Worm (Caenorhabditis elegans): ENCODE results near the gene F16F9.1.

F16F9.1 gene

ce11 chrX:8424286-8424685, 21.9 kb upstream of the F16F9.1 start:
- TF ChIP-seq unc-39 (tag; optimal IDR thresholded peaks at IDR 0.05) (no peak), mdt-29 (GFP tag; IDR thresholded peaks at IDR 0.05) (no peak), Y105C5A.15 (GFP tag; IDR thresholded peaks at IDR 0.05) (no peak), ZK546.5 (tag; optimal IDR thresholded peaks at IDR 0.05) (no peak), ama-1 (optimal IDR thresholded peaks at IDR 0.05) (no peak), F26F4.8 (GFP tag; conservative IDR thresholded peaks at IDR 0.05) (no peak), gei-8 (GFP tag; optimal IDR thresholded peaks at IDR 0.05) (no peak), nhr-25 (tag; optimal IDR thresholded peaks at IDR 0.05; ENCODE audit: borderline replicate concordance, insufficient read depth) (peak; percentile 52), nhr-48 (tag; optimal IDR thresholded peaks at IDR 0.05) (no peak), hmg-1.1 (GFP tag; IDR thresholded peaks at IDR 0.05) (no peak), ctbp-1 (GFP tag; IDR thresholded peaks at IDR 0.05) (no peak), nhr-28 (tag; optimal IDR thresholded peaks at IDR 0.05) (peak; percentile 4), D1046.2 (GFP tag; IDR thresholded peaks at IDR 0.05) (no peak), spr-1 (tag; optimal IDR thresholded peaks at IDR 0.05) (no peak), vab-7 (GFP tag; IDR thresholded peaks at IDR 0.05) (no peak), nhr-41 (GFP tag; IDR thresholded peaks at IDR 0.05) (no peak)

DNA sequence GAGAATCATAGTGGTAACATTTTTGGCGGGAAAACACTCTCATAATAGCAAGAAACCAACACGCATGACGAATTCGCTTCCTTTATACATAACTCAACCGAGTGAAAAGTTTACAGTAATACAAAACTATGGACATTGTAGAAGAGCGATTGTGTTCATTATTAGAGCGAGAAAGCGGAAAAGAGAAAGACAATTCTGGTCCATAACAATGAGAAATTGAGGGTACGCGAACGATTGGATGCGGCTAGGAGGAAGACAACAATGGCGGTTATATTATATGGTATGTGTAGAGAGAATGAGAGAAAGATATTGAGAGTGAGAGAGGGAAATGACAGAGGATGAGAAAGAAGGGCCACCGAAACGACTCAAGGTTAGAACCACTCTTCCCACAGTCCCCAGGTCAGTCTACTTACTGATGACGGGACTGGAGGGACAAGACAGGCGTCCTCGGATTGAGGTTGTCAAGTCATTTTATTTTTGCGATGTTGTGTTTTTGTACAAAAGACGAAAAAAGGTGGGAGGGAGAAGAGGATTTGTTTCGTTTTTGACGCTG, 20.0 kb upstream of the F16F9.1 start:
- TF ChIP-seq pqm-1 (tag; optimal IDR thresholded peaks at IDR 0.05) (no peak), aha-1 (tag) (peak; percentile 72)

DNA sequence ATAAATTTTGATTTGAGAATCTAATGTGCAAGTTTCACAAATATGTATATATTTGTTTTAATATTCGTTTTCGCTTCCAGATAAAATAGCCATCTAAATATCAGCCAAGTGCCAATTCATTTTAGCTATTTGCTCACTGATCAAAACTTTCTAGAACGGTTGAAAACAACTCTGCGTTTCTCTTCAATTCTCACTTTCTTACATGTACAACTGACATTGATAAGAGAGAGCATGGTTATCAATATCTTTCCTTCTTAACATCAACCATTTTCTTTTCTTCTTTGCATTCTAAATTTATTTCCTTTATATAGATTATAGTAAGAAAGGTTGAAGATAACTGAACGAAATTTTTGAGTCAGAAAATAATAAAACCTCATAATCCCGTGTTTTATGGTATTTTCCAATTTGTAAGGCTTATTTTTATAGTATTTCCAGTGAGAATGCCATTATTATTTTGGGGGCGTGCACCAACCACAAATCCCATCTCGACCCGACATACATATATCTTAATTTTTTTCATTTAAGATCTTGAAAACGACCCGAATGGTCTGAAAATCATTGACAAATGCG, 17.8 kb upstream of the F16F9.1 start, which contains the start of gene F08F1.3:
F08F1.3 (plus strand) TSS at position 520 of the 570 bp plus-strand sequence.
- TF ChIP-seq dmd-6 (GFP tag; IDR thresholded peaks at IDR 0.05) (peak; percentile 29; the same call in 1 of the 2 replicates), unc-39 (tag; optimal IDR thresholded peaks at IDR 0.05) (no peak), snpc-1.2 (GFP tag; IDR thresholded peaks at IDR 0.05) (no peak), hlh-11 (tag; optimal IDR thresholded peaks at IDR 0.05) (peak; percentile 21), dve-1 (tag; optimal IDR thresholded peaks at IDR 0.05; ENCODE audit: insufficient read depth) (peak; percentile 78), Y105C5A.15 (GFP tag; IDR thresholded peaks at IDR 0.05) (no peak), pqm-1 (tag; optimal IDR thresholded peaks at IDR 0.05) (peak; percentile 80), nhr-28 (tag; optimal IDR thresholded peaks at IDR 0.05) (peak; percentile 52), daf-16 (GFP tag; optimal IDR thresholded peaks at IDR 0.05) (no peak), daf-16 (tag; optimal IDR thresholded peaks at IDR 0.05) (peak; percentile 83), F37D6.2 (tag; optimal IDR thresholded peaks at IDR 0.05) (no peak)

DNA sequence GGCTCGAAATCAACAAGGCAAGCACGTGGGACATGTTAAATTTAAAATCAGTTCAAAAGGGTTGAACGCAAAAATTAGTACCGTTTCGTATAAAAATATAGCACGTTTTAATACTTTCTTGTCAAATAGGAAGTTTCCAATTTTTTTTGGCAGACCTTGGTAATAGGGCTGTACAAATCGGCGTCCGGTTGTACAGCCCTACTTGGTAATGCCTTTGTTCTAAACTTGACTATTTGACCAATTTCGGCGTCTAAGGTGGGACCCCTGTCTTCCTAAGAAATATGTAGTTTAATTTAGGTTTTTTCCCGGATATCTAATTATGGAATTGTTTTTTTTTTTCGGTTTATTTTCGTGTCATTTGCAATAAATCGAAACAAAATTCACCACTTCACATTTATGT, 16.7 kb upstream of the F16F9.1 start:
- TF ChIP-seq madf-5 (GFP tag; IDR thresholded peaks at IDR 0.05) (no peak), dpl-1 (GFP tag; optimal IDR thresholded peaks at IDR 0.05) (no peak), snpc-4 (tag; optimal IDR thresholded peaks at IDR 0.05) (no peak), lsy-2 (tag; optimal IDR thresholded peaks at IDR 0.05) (no peak), dmd-8 (GFP tag; IDR thresholded peaks at IDR 0.05) (no peak), nhr-10 (tag; optimal IDR thresholded peaks at IDR 0.05) (no peak), zip-2 (tag; optimal IDR thresholded peaks at IDR 0.05) (no peak), skn-1 (tag; optimal IDR thresholded peaks at IDR 0.05) (no peak)

ce11 chrX:8432361-8432760, 13.8 kb upstream of the F16F9.1 start, which contains the start of gene kin-9:
Gene kin-9, plus strand, starts transcription at chrX:8432661.
- no peak for TF ChIP-seq daf-12 (tag; optimal IDR thresholded peaks at IDR 0.05)
- no peak for TF ChIP-seq ceh-32 (tag; optimal IDR thresholded peaks at IDR 0.05; ENCODE audit: poor library complexity)
- no peak for TF ChIP-seq ZK546.5 (tag; optimal IDR thresholded peaks at IDR 0.05)
- no peak for TF ChIP-seq nhr-28 (tag; optimal IDR thresholded peaks at IDR 0.05)
